Fruit fly (Drosophila melanogaster) whole organism, embryonic: ENCODE measurements around the gene CG15741.

ENCODE experiments used
- ATbp ChIP-seq: fragments of 200-800 bp; sonication (Bioruptor generic); optimal IDR thresholded peaks from 2 replicates; lab custom pipeline; 2017; ENCODE audit warnings: missing biosample characterization, mild to moderate bottlenecking, missing genetic modification characterization, missing genetic modification reagents
- Abd-B ChIP-seq: fragments of 200-800 bp; sonication (Bioruptor generic); optimal IDR thresholded peaks from 2 replicates; lab custom pipeline; 2018; ENCODE audit warnings: missing biosample characterization, mild to moderate bottlenecking, missing genetic modification characterization, moderate library complexity
- CG11093 ChIP-seq: fragments of 200-800 bp; sonication (Bioruptor generic); IDR thresholded peaks from 3 replicates; pipeline ENCODE4 v1.3.6; 2022; ENCODE audit warnings: missing biosample characterization, missing genetic modification characterization
- CG11504 ChIP-seq: fragments of 200-800 bp; sonication (Bioruptor generic); optimal IDR thresholded peaks from 3 replicates; lab custom pipeline; 2019; ENCODE audit warnings: missing biosample characterization, mild to moderate bottlenecking, missing genetic modification characterization, moderate library complexity
- CG12659 ChIP-seq: fragments of 200-800 bp; sonication (Bioruptor generic); optimal IDR thresholded peaks from 3 replicates; lab custom pipeline; 2017; ENCODE audit warnings: mild to moderate bottlenecking, missing biosample characterization, missing genetic modification reagents, missing genetic modification characterization
- CG12942 ChIP-seq: fragments of 200-800 bp; sonication (Bioruptor generic); optimal IDR thresholded peaks from 3 replicates; lab custom pipeline; 2016; ENCODE audit warnings: missing biosample characterization, missing genetic modification characterization
- CG13296 ChIP-seq: fragments of 200-800 bp; sonication (Bioruptor generic); optimal IDR thresholded peaks from 3 replicates; lab custom pipeline; 2018; ENCODE audit warnings: missing biosample characterization, mild to moderate bottlenecking, missing genetic modification characterization
- CG13894 ChIP-seq: fragments of 200-800 bp; sonication (Bioruptor generic); optimal IDR thresholded peaks from 3 replicates; lab custom pipeline; 2018; ENCODE audit warnings: missing biosample characterization, mild to moderate bottlenecking, missing genetic modification characterization, moderate library complexity
- CG15073 ChIP-seq: fragments of 200-800 bp; sonication (Bioruptor generic); optimal IDR thresholded peaks from 2 replicates; lab custom pipeline; 2016; ENCODE audit warnings: missing biosample characterization, missing genetic modification characterization
- CG16813 ChIP-seq: fragments of 200-800 bp; sonication (Bioruptor generic); IDR thresholded peaks from 3 replicates; pipeline ENCODE4 v1.3.6; 2022; ENCODE audit warnings: missing biosample characterization, missing genetic modification characterization; ENCODE audit not compliant: partially characterized antibody
- CG1792 ChIP-seq: fragments of 200-800 bp; sonication (Bioruptor generic); optimal IDR thresholded peaks from 2 replicates; lab custom pipeline; 2016; ENCODE audit warnings: missing biosample characterization, missing genetic modification characterization
- CG18764 ChIP-seq: fragments of 200-800 bp; sonication (Bioruptor generic); optimal IDR thresholded peaks from 3 replicates; lab custom pipeline; 2016; ENCODE audit warnings: missing biosample characterization, missing genetic modification characterization
- CG2712 ChIP-seq: fragments of 200-800 bp; optimal IDR thresholded peaks from 3 replicates; lab custom pipeline; 2019; ENCODE audit warnings: missing biosample characterization, mild to moderate bottlenecking, missing genetic modification characterization, moderate library complexity
- CG30020 ChIP-seq: fragments of 200-800 bp; optimal IDR thresholded peaks from 2 replicates; lab custom pipeline; 2019; ENCODE audit warnings: missing biosample characterization, mild to moderate bottlenecking, missing genetic modification characterization, moderate library complexity
- CG31365 ChIP-seq: fragments of 200-800 bp; sonication (Bioruptor generic); optimal IDR thresholded peaks from 2 replicates; lab custom pipeline; 2018; ENCODE audit warnings: missing biosample characterization, mild to moderate bottlenecking, missing genetic modification characterization
- CG3281 ChIP-seq: fragments of 200-800 bp; sonication (Bioruptor generic); optimal IDR thresholded peaks from 3 replicates; lab custom pipeline; 2017; ENCODE audit warnings: missing biosample characterization, mild to moderate bottlenecking, missing genetic modification characterization
- CG5953 ChIP-seq: fragments of 200-800 bp; sonication (Bioruptor generic); IDR thresholded peaks from 2 replicates; pipeline ENCODE4 v1.3.6; 2022; ENCODE audit warnings: missing biosample characterization, missing genetic modification characterization
- CG6813 ChIP-seq: fragments of 200-800 bp; sonication (Bioruptor generic); optimal IDR thresholded peaks from 2 replicates; lab custom pipeline; 2017; ENCODE audit warnings: missing biosample characterization, missing genetic modification characterization, mild to moderate bottlenecking, moderate library complexity, missing genetic modification reagents
- CG6854 ChIP-seq: fragments of 200-800 bp; sonication (Bioruptor generic); optimal IDR thresholded peaks from 3 replicates; lab custom pipeline; 2017; ENCODE audit warnings: missing biosample characterization, mild to moderate bottlenecking, missing genetic modification characterization
- CG9797 ChIP-seq: fragments of 200-800 bp; sonication (Bioruptor generic); optimal IDR thresholded peaks from 3 replicates; lab custom pipeline; 2018; ENCODE audit warnings: missing biosample characterization, mild to moderate bottlenecking, missing genetic modification characterization
- Fer1 ChIP-seq: fragments of 200-800 bp; sonication (Bioruptor generic); optimal IDR thresholded peaks from 2 replicates; lab custom pipeline; 2017; ENCODE audit warnings: missing biosample characterization, mild to moderate bottlenecking, missing genetic modification characterization
- Kr ChIP-seq: fragments of 200-800 bp; sonication (Bioruptor generic); optimal IDR thresholded peaks from 2 replicates; lab custom pipeline; 2017; ENCODE audit warnings: missing biosample characterization, mild to moderate bottlenecking, missing genetic modification characterization
- Med ChIP-seq: fragments of 200-800 bp; sonication (Bioruptor generic); peaks from one replicate; lab custom pipeline; 2016; ENCODE audit warnings: missing biosample characterization, missing genetic modification characterization, mild to moderate bottlenecking, inconsistent platforms, moderate library complexity
- Meics ChIP-seq: fragments of 200-800 bp; sonication (Bioruptor generic); optimal IDR thresholded peaks from 2 replicates; lab custom pipeline; 2017; ENCODE audit warnings: missing biosample characterization, mild to moderate bottlenecking, missing genetic modification characterization
- Ravus ChIP-seq: fragments of 200-800 bp; sonication (Bioruptor generic); IDR thresholded peaks from 2 replicates; pipeline ENCODE4 v1.3.6; 2022; ENCODE audit warnings: missing biosample characterization, missing genetic modification characterization
- Sox102F ChIP-seq: fragments of 200-800 bp; sonication (Bioruptor generic); optimal IDR thresholded peaks from 2 replicates; lab custom pipeline; 2018; ENCODE audit warnings: missing biosample characterization, mild to moderate bottlenecking, missing genetic modification characterization, moderate library complexity
- Sry-β ChIP-seq: fragments of 200-800 bp; sonication (Bioruptor generic); optimal IDR thresholded peaks from 2 replicates; lab custom pipeline; 2018; ENCODE audit warnings: missing biosample characterization, mild to moderate bottlenecking, missing genetic modification characterization, moderate library complexity
- Xrp1 ChIP-seq: fragments of 200-800 bp; sonication (Bioruptor generic); IDR thresholded peaks from 2 replicates; pipeline ENCODE4 v1.3.6; 2022; ENCODE audit warnings: missing biosample characterization, missing genetic modification characterization
- ac ChIP-seq: fragments of 200-800 bp; sonication (Bioruptor generic); optimal IDR thresholded peaks from 3 replicates; lab custom pipeline; 2017; ENCODE audit warnings: missing biosample characterization, mild to moderate bottlenecking, missing genetic modification characterization
- aop ChIP-seq: fragments of 200-800 bp; sonication (Bioruptor generic); IDR thresholded peaks from 2 replicates; pipeline ENCODE4 v1.3.6; 2022; ENCODE audit warnings: missing biosample characterization, missing genetic modification characterization
- ara ChIP-seq: fragments of 200-800 bp; sonication (Bioruptor generic); IDR thresholded peaks from 2 replicates; pipeline ENCODE4 v1.3.6; 2022; ENCODE audit warnings: missing biosample characterization, missing genetic modification characterization
- crc ChIP-seq: fragments of 200-800 bp; sonication (Bioruptor generic); optimal IDR thresholded peaks from 2 replicates; lab custom pipeline; 2016; ENCODE audit warnings: missing biosample characterization, missing genetic modification characterization
- danr ChIP-seq: fragments of 200-800 bp; sonication (Bioruptor generic); IDR thresholded peaks from 2 replicates; pipeline ENCODE4 v1.3.6; 2022; ENCODE audit warnings: missing biosample characterization, missing genetic modification characterization
- dmrt99B ChIP-seq: fragments of 200-800 bp; sonication (Bioruptor generic); optimal IDR thresholded peaks from 2 replicates; lab custom pipeline; 2018; ENCODE audit warnings: missing biosample characterization, mild to moderate bottlenecking, missing genetic modification characterization, moderate library complexity
- exex ChIP-seq: fragments of 200-800 bp; sonication (Bioruptor generic); optimal IDR thresholded peaks from 4 replicates; lab custom pipeline; 2018; ENCODE audit warnings: missing biosample characterization, mild to moderate bottlenecking, missing genetic modification characterization, moderate library complexity
- kay ChIP-seq: fragments of 200-800 bp; sonication (Bioruptor generic); optimal IDR thresholded peaks from 2 replicates; lab custom pipeline; 2016; ENCODE audit warnings: missing biosample characterization, missing genetic modification characterization
- knrl ChIP-seq: fragments of 200-800 bp; sonication (Bioruptor generic); IDR thresholded peaks from 3 replicates; pipeline ENCODE4 v1.3.6; 2022; ENCODE audit warnings: missing biosample characterization, missing genetic modification characterization; ENCODE audit not compliant: partially characterized antibody
- mam ChIP-seq: fragments of 200-800 bp; sonication (Bioruptor generic); optimal IDR thresholded peaks from 3 replicates; lab custom pipeline; 2016; ENCODE audit warnings: missing biosample characterization, missing genetic modification characterization
- oc ChIP-seq: fragments of 200-800 bp; sonication (Bioruptor generic); optimal IDR thresholded peaks from 2 replicates; lab custom pipeline; 2018; ENCODE audit warnings: missing biosample characterization, mild to moderate bottlenecking, missing genetic modification characterization, moderate library complexity
- schlank ChIP-seq: fragments of 200-800 bp; sonication (Bioruptor generic); optimal IDR thresholded peaks from 2 replicates; lab custom pipeline; 2018; ENCODE audit warnings: missing biosample characterization, mild to moderate bottlenecking, missing genetic modification characterization
- seq ChIP-seq: fragments of 200-800 bp; sonication (Bioruptor generic); IDR thresholded peaks from 2 replicates; pipeline ENCODE4 v1.3.6; 2022; ENCODE audit warnings: missing biosample characterization, missing genetic modification characterization
- tll ChIP-seq, 2 experiments: fragments of 200-800 bp in 1 of 2; fragments of >200 bp in 1 of 2; sonication (Bioruptor generic) in 1 of 2; optimal IDR thresholded peaks; 2 replicates each; lab custom pipeline; 2017 to 2019; ENCODE audit warnings: missing biosample characterization in 2 of 2, missing genetic modification characterization in 2 of 2, mild to moderate bottlenecking in 1 of 2, moderate library complexity in 1 of 2
- trem ChIP-seq: fragments of 200-800 bp; optimal IDR thresholded peaks from 3 replicates; lab custom pipeline; 2019; ENCODE audit warnings: missing biosample characterization, mild to moderate bottlenecking, missing genetic modification characterization, moderate library complexity
- trh ChIP-seq: fragments of 200-800 bp; sonication (Bioruptor generic); optimal IDR thresholded peaks from 2 replicates; lab custom pipeline; 2016; ENCODE audit warnings: missing biosample characterization, missing genetic modification characterization
- twi ChIP-seq: fragments of 200-800 bp; optimal IDR thresholded peaks from 2 replicates; lab custom pipeline; 2019; ENCODE audit warnings: missing biosample characterization, mild to moderate bottlenecking, missing genetic modification characterization, moderate library complexity
- unc-4 ChIP-seq: fragments of 200-800 bp; sonication (Bioruptor generic); IDR thresholded peaks from 2 replicates; pipeline ENCODE4 v1.3.6; 2022; ENCODE audit warnings: missing biosample characterization, missing genetic modification characterization; ENCODE audit not compliant: partially characterized antibody
- yki ChIP-seq: fragments of >200 bp; optimal IDR thresholded peaks from 3 replicates; lab custom pipeline; 2018

Gene CG15741

DNA sequence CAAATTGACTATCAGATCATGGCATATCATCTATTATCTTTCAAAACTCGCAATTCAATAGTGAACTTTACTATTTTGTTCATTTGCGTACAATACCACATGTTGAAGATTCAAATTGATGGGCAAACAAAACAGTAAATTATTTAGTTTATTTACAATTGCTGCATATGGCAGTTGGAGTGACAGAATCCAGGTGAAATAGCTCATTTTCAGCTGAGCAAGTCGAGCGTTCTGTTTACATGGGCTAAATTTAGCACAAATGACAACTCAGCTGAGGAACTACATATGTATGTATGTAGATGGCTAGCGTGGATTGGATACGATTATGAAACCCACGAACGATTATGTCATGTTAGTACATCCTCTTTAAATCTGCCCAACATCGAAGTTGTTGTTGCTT lies 25.0 kb downstream of the CG15741 start (continued):
- TF ChIP-seq kay (GFP tag; lab: Kevin White, UChicago) (no peak), crc (GFP tag; lab: Kevin White, UChicago) (no peak), exex (no peak), CG6854 (GFP tag; lab: Kevin White, UChicago) (peak; percentile 21)

DNA sequence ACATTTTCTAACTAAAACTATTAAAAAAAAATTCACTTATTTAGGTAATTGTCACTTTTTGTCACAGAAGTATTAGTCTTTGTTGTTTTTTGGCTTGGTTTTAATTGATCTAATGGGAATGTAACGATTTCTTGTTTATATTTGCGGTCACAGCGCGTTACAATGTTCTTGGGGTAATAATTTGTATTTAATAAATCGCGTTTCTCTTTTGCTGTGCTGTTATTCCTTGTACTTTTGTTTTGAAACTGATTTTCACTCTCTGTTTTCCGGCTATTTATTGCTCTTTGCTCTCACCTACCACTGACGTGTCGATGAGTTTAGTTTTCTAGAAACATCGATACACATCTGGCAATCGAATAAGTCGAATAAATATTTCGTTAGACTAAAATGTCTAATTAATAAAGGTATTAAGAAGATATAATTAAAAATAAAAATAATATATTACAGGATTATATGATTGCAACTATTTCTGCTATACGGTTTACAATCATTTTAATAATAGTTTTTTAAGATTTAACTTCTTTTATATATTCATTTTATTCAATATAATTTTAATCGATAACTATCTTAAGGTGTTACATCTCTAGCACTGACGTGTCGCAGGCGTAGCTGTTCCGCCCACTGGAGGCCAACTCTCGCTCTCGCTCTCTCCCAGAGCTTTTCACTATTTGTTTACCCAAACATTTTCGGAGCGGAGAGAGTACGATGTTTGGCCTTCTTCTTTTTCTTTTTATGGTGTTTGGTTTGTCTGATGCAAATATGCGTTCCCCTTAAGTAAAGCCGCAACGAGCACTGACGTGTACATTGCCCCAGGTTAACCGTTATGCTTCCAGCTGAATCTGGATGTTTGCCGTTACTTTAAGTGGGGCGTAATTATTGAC lies 30.7 kb downstream of the CG15741 start, which contains the start of gene Hsc70-3:
Gene Hsc70-3 (minus strand): TSS at position 251 of the 881 bp plus-strand sequence.
- TF ChIP-seq Xrp1 (peak; percentile 67), Ravus (GFP tag; lab: Robert Waterston, UW) (no peak), CG11504 (tag; lab: Kevin White, UChicago) (peak; percentile 18), ac (GFP tag; lab: Kevin White, UChicago) (no peak), Abd-B (GFP tag; lab: Kevin White, UChicago) (no peak), CG15073 (GFP tag; lab: Kevin White, UChicago) (no peak), CG30020 (tag; lab: Kevin White, UChicago) (peak; percentile 47), CG1792 (peak; percentile 19), yki (lab: Kevin White, UChicago) (peak; percentile 29), Kr (GFP tag; lab: Kevin White, UChicago) (no peak), seq (GFP tag; lab: Robert Waterston, UW) (no peak), CG13894 (tag; lab: Kevin White, UChicago) (peak; percentile 33), CG31365 (tag; lab: Kevin White, UChicago) (peak; percentile 46), oc (tag; lab: Kevin White, UChicago) (peak; percentile 60), Meics (GFP tag; lab: Kevin White, UChicago) (peak; percentile 1), ATbp (GFP tag; lab: Kevin White, UChicago) (peak; percentile 89), CG9797 (GFP tag; lab: Kevin White, UChicago) (no peak), mam (GFP tag; lab: Kevin White, UChicago) (no peak), trh (GFP tag; lab: Kevin White, UChicago) (no peak), CG2712 (tag; lab: Kevin White, UChicago) (peak; percentile 44), ara (GFP tag; lab: Robert Waterston, UW) (peak; percentile 58; the same call in 1 of the 2 replicates), CG12942 (GFP tag; lab: Kevin White, UChicago) (no peak), CG11093 (GFP tag; lab: Robert Waterston, UW) (no peak), CG18764 (GFP tag; lab: Kevin White, UChicago) (peak; percentile 35), CG6813 (peak; percentile 70), CG12659 (GFP tag; lab: Kevin White, UChicago) (peak; percentile 47), trem (tag; lab: Kevin White, UChicago) (peak; percentile 29), CG13296 (GFP tag; lab: Kevin White, UChicago) (peak; percentile 13), CG5953 (GFP tag; lab: Robert Waterston, UW) (peak; percentile 59; the same call in 1 of the 2 replicates), Sry-β (GFP tag; lab: Kevin White, UChicago) (no peak), dmrt99B (tag; lab: Kevin White, UChicago) (peak; percentile 16), aop (no peak), schlank (tag; lab: Kevin White, UChicago) (no peak), Sox102F (GFP tag; lab: Kevin White, UChicago) (peak; percentile 25), unc-4 (GFP tag; lab: Robert Waterston, UW) (peak; percentile 79), CG16813 (GFP tag; lab: Robert Waterston, UW) (peak; percentile 73), twi (tag; lab: Kevin White, UChicago) (no peak), CG3281 (GFP tag; lab: Kevin White, UChicago) (no peak), knrl (GFP tag; lab: Robert Waterston, UW) (peak; percentile 74; the same call in 2 of the 3 replicates), Fer1 (GFP tag; lab: Kevin White, UChicago) (peak; percentile 0), danr (GFP tag; lab: Robert Waterston, UW) (no peak), Med (GFP tag; lab: Kevin White, UChicago) (peak; percentile 89), tll (GFP tag; optimal IDR thresholded peaks at IDR 0.05; lab: Kevin White, UChicago) (peak in 1 of 2 experiments; percentile 2)
